Worm (Caenorhabditis elegans) whole organism, late embryonic: ENCODE results near the gene F35H12.1.

Experiments
- ceh-14 ChIP-seq: sonication (generic microtip); optimal IDR thresholded peaks from 2 replicates; lab custom pipeline; 2016; ENCODE audit warnings: missing genotype, missing genetic modification characterization, missing compliant biosample characterization
- ceh-45 ChIP-seq: fragments of 200-800 bp; sonication (Bioruptor generic); IDR thresholded peaks from 2 replicates; pipeline ENCODE4 v1.3.6; 2022; ENCODE audit warnings: missing genetic modification reagents, missing genetic modification characterization, missing compliant biosample characterization
- fkh-10 ChIP-seq: fragments of 150-350 bp; optimal IDR thresholded peaks from 2 replicates; lab custom pipeline; 2014; ENCODE audit warnings: missing biosample characterization, missing genetic modification reagents, missing genetic modification characterization
- hlh-6 ChIP-seq: sonication (generic microtip); optimal IDR thresholded peaks from 2 replicates; lab custom pipeline; 2016; ENCODE audit warnings: missing genotype, missing genetic modification characterization, missing compliant biosample characterization
- nfya-1 ChIP-seq: sonication (generic microtip); optimal IDR thresholded peaks from 2 replicates; lab custom pipeline; 2017; ENCODE audit warnings: missing genetic modification characterization, mild to moderate bottlenecking, missing compliant biosample characterization, antibody characterized with exemption, moderate library complexity
- pha-4 ChIP-seq: fragments of 150-350 bp; optimal IDR thresholded peaks from 2 replicates; lab custom pipeline; 2018; ENCODE audit warnings: missing biosample characterization, missing genetic modification reagents, missing genetic modification characterization
- sox-2 ChIP-seq: fragments of 200-800 bp; sonication (Bioruptor generic); IDR thresholded peaks from 2 replicates; pipeline ENCODE4 v1.3.6; 2022; ENCODE audit warnings: missing genetic modification reagents, missing genetic modification characterization, missing compliant biosample characterization
- tbx-2 ChIP-seq: sonication (generic microtip); optimal IDR thresholded peaks from 2 replicates; lab custom pipeline; 2016; ENCODE audit warnings: missing genetic modification characterization, missing compliant biosample characterization

DNA sequence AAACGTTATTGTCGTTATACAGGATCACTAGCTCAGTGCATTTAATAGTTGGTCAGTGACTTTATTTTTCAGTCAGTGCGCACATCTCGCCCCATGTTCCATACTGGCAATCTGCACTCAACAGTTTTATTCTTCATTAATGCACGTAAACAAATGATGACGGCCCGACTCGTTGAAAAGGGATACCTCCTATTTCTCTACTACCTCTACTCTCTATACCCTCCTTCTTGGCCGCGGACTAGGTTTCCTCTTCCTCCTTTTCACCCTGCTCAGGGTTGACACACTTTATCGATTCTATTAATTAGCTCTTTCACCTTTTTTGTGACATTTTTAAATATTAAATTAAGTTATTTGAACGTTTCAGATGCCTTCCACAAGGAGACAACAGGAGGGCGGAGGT is 18.1 kb upstream of the F35H12.1 start, which contains the start of gene sel-12:
- TF ChIP-seq sox-2 (GFP tag; lab: Robert Waterston, UW) (no peak), ceh-14 (tag; lab: Kevin White, UChicago) (no peak), fkh-10 (GFP tag; lab: Kevin White, UChicago) (no peak), hlh-6 (tag; lab: Kevin White, UChicago) (peak; percentile 13), pha-4 (tag; lab: Kevin White, UChicago) (no peak), nfya-1 (tag; lab: Kevin White, UChicago) (no peak), tbx-2 (tag; lab: Kevin White, UChicago) (peak; percentile 27), ceh-45 (GFP tag; lab: Robert Waterston, UW) (no peak)
